Fruit fly (Drosophila melanogaster) whole organism, wandering third instar larva: ENCODE data around the gene GramD1B.

ENCODE experiments used
- Abd-B ChIP-seq: fragments of >200 bp; optimal IDR thresholded peaks from 2 replicates; lab custom pipeline; 2017; ENCODE audit warnings: missing biosample characterization, missing genetic modification characterization
- CG32264 ChIP-seq: fragments of 200-800 bp; sonication (Bioruptor generic); optimal IDR thresholded peaks from 2 replicates; lab custom pipeline; 2016; ENCODE audit warnings: missing biosample characterization, missing genetic modification characterization
- CG9705 ChIP-seq: fragments of 200-800 bp; sonication (Bioruptor generic); optimal IDR thresholded peaks from 2 replicates; lab custom pipeline; 2018; ENCODE audit warnings: missing biosample characterization, mild to moderate bottlenecking, missing genetic modification characterization
- CrebA ChIP-seq: fragments of 200-800 bp; sonication (Bioruptor generic); optimal IDR thresholded peaks from 2 replicates; lab custom pipeline; 2016; ENCODE audit warnings: missing biosample characterization, mild to moderate bottlenecking, missing genetic modification characterization, borderline replicate concordance
- Dfd ChIP-seq: fragments of >200 bp; optimal IDR thresholded peaks from 2 replicates; lab custom pipeline; 2017; ENCODE audit warnings: missing biosample characterization, missing genetic modification characterization
- Dif ChIP-seq: fragments of 200-275, 200-300 bp; sonication (Bioruptor generic); optimal IDR thresholded peaks from 2 replicates; lab custom pipeline; 2018; ENCODE audit warnings: missing biosample characterization, missing genetic modification characterization; ENCODE audit not compliant: partially characterized antibody
- GATAd ChIP-seq: sonication (Bioruptor generic); optimal IDR thresholded peaks from 2 replicates; lab custom pipeline; 2016; ENCODE audit warnings: missing biosample characterization, missing genetic modification characterization
- HLH106 ChIP-seq: fragments of 200-800 bp; optimal IDR thresholded peaks from 3 replicates; lab custom pipeline; 2019; ENCODE audit warnings: missing biosample characterization, mild to moderate bottlenecking, missing genetic modification characterization, moderate library complexity
- Hnf4 ChIP-seq: fragments of 200-800 bp; sonication (Bioruptor generic); optimal IDR thresholded peaks from 2 replicates; lab custom pipeline; 2016; ENCODE audit warnings: missing biosample characterization, mild to moderate bottlenecking, missing genetic modification characterization
- Hr78 ChIP-seq: fragments of >200 bp; optimal IDR thresholded peaks from 2 replicates; lab custom pipeline; 2017; ENCODE audit warnings: missing biosample characterization, missing genetic modification characterization
- Hr83 ChIP-seq: fragments of 200-300 bp; sonication (Bioruptor generic); optimal IDR thresholded peaks from 2 replicates; lab custom pipeline; 2016; ENCODE audit warnings: missing biosample characterization, mild to moderate bottlenecking, missing genetic modification characterization, moderate library complexity; ENCODE audit not compliant: poor library complexity, severe bottlenecking
- Jra ChIP-seq: sonication (Bioruptor generic); optimal IDR thresholded peaks from 2 replicates; lab custom pipeline; 2016; ENCODE audit warnings: missing biosample characterization, missing genetic modification characterization
- Mio ChIP-seq: sonication (Bioruptor generic); optimal IDR thresholded peaks from 2 replicates; lab custom pipeline; 2016; ENCODE audit warnings: missing biosample characterization, missing genetic modification characterization
- Myc ChIP-seq: fragments of >200 bp; optimal IDR thresholded peaks from 2 replicates; lab custom pipeline; 2017
- N ChIP-seq: fragments of >200 bp; optimal IDR thresholded peaks from 2 replicates; lab custom pipeline; 2018; ENCODE audit warnings: missing biosample characterization, missing external identifiers, missing genetic modification characterization
- OdsH ChIP-seq: fragments of 200-800 bp; sonication (Bioruptor generic); optimal IDR thresholded peaks from 2 replicates; lab custom pipeline; 2016; ENCODE audit warnings: missing biosample characterization, mild to moderate bottlenecking, missing genetic modification characterization
- Rel ChIP-seq, 2 experiments: fragments of 200-800 bp; sonication (Bioruptor generic) in 1 of 2; optimal IDR thresholded peaks; 2 replicates in 1 of 2; 3 replicates in 1 of 2; lab custom pipeline; 2016 to 2019; ENCODE audit warnings: mild to moderate bottlenecking in 2 of 2, missing biosample characterization in 2 of 2, missing genetic modification characterization in 2 of 2, moderate library complexity in 1 of 2
- Sp1 ChIP-seq: fragments of 200-800 bp; sonication (Bioruptor generic); optimal IDR thresholded peaks from 3 replicates; lab custom pipeline; 2019; ENCODE audit warnings: missing biosample characterization, mild to moderate bottlenecking, missing genetic modification characterization, moderate library complexity
- Vsx2 ChIP-seq: fragments of 200-300, 225-300 bp; sonication (Bioruptor generic); optimal IDR thresholded peaks from 2 replicates; lab custom pipeline; 2018; ENCODE audit warnings: missing biosample characterization, missing genetic modification characterization; ENCODE audit not compliant: partially characterized antibody
- br ChIP-seq: fragments of 200-800 bp; sonication (Bioruptor generic); optimal IDR thresholded peaks from 2 replicates; lab custom pipeline; 2016; ENCODE audit warnings: missing biosample characterization, missing genetic modification characterization
- brk ChIP-seq: fragments of 200-800 bp; sonication (Bioruptor generic); optimal IDR thresholded peaks from 2 replicates; lab custom pipeline; 2016; ENCODE audit warnings: missing biosample characterization, mild to moderate bottlenecking, missing genetic modification characterization
- dl ChIP-seq, 2 experiments: fragments of 175-275, 200-275 bp in 1 of 2; fragments of 200-275 bp in 1 of 2; sonication (Bioruptor generic); optimal IDR thresholded peaks; lab custom pipeline; 2018; ENCODE audit warnings: mild to moderate bottlenecking in 2 of 2, missing biosample characterization in 2 of 2, missing genetic modification characterization in 2 of 2, moderate library complexity in 2 of 2; ENCODE audit not compliant: partially characterized antibody in 2 of 2, insufficient read depth in 1 of 2
- dmrt93B ChIP-seq: fragments of 200-800 bp; sonication (Bioruptor generic); optimal IDR thresholded peaks from 2 replicates; lab custom pipeline; 2018; ENCODE audit warnings: missing biosample characterization, mild to moderate bottlenecking, missing genetic modification characterization
- dsf ChIP-seq: sonication (Bioruptor generic); optimal IDR thresholded peaks from 2 replicates; lab custom pipeline; 2016; ENCODE audit warnings: missing biosample characterization, missing genetic modification characterization, borderline replicate concordance
- ey ChIP-seq: fragments of 200-800 bp; sonication (Bioruptor generic); optimal IDR thresholded peaks from 2 replicates; lab custom pipeline; 2016; ENCODE audit warnings: missing biosample characterization, missing genetic modification characterization
- foxo ChIP-seq, 2 experiments: fragments of 200-800 bp; sonication (Bioruptor generic); optimal IDR thresholded peaks; 2 replicates in 1 of 2; 3 replicates in 1 of 2; lab custom pipeline; 2016 to 2017; ENCODE audit warnings: missing biosample characterization in 2 of 2, missing genetic modification characterization in 2 of 2
- fru ChIP-seq: fragments of 200-800 bp; sonication (Bioruptor generic); optimal IDR thresholded peaks from 3 replicates; lab custom pipeline; 2016; ENCODE audit warnings: missing biosample characterization, mild to moderate bottlenecking, missing genetic modification characterization
- h ChIP-seq: fragments of 200-800 bp; sonication (Bioruptor generic); optimal IDR thresholded peaks from 3 replicates; lab custom pipeline; 2016; ENCODE audit warnings: missing biosample characterization, mild to moderate bottlenecking, missing genetic modification characterization
- jim ChIP-seq: fragments of 175-275, 200-325 bp; sonication (Bioruptor generic); optimal IDR thresholded peaks from 2 replicates; lab custom pipeline; 2016; ENCODE audit warnings: missing biosample characterization, mild to moderate bottlenecking, missing genetic modification characterization
- lola ChIP-seq: fragments of >200 bp; optimal IDR thresholded peaks from 2 replicates; lab custom pipeline; 2017; ENCODE audit warnings: missing biosample characterization, missing genetic modification characterization
- pan ChIP-seq: fragments of >200 bp; optimal IDR thresholded peaks from 2 replicates; lab custom pipeline; 2017
- psq ChIP-seq: fragments of 200-800 bp; sonication (Bioruptor generic); optimal IDR thresholded peaks from 3 replicates; lab custom pipeline; 2017; ENCODE audit warnings: missing biosample characterization, mild to moderate bottlenecking, missing genetic modification characterization, moderate library complexity
- rgr ChIP-seq: fragments of 200-800 bp; sonication (Bioruptor generic); optimal IDR thresholded peaks from 3 replicates; lab custom pipeline; 2016; ENCODE audit warnings: missing biosample characterization, mild to moderate bottlenecking, missing genetic modification characterization
- sage ChIP-seq: fragments of 200-800 bp; sonication (Bioruptor generic); optimal IDR thresholded peaks from 2 replicates; lab custom pipeline; 2016; ENCODE audit warnings: missing biosample characterization, mild to moderate bottlenecking, missing genetic modification characterization
- sv ChIP-seq: fragments of 200-800 bp; sonication (Bioruptor generic); optimal IDR thresholded peaks from 3 replicates; lab custom pipeline; 2016; ENCODE audit warnings: missing biosample characterization, missing genetic modification characterization
- tai ChIP-seq: sonication (Bioruptor generic); optimal IDR thresholded peaks from 2 replicates; lab custom pipeline; 2016; ENCODE audit warnings: missing biosample characterization, missing genetic modification characterization
- usp ChIP-seq: fragments of >200 bp; optimal IDR thresholded peaks from 2 replicates; lab custom pipeline; 2017; ENCODE audit warnings: missing biosample characterization, missing genetic modification characterization
- woc ChIP-seq: sonication (Bioruptor generic); optimal IDR thresholded peaks from 2 replicates; lab custom pipeline; 2016; ENCODE audit warnings: missing biosample characterization, mild to moderate bottlenecking, missing genetic modification characterization

Gene GramD1B

dm6 chr2L:3346483-3346839 is 26.7 kb downstream of the GramD1B start:
- TF ChIP-seq HLH106 (no peak), Hr83 (GFP tag; lab: Kevin White, UChicago) (no peak), woc (GFP tag; lab: Kevin White, UChicago) (no peak), dl (GFP tag; optimal IDR thresholded peaks at IDR 0.05; lab: Kevin White, UChicago; ENCODE audit: insufficient read depth in 1 of 2, partially characterized antibody in 2 of 2) (no peak), brk (GFP tag; lab: Kevin White, UChicago) (no peak)

- TF ChIP-seq Hr83 (GFP tag; lab: Kevin White, UChicago) (no peak), woc (GFP tag; lab: Kevin White, UChicago) (peak; percentile 96), Dif (GFP tag; lab: Kevin White, UChicago) (no peak), psq (GFP tag; lab: Kevin White, UChicago) (peak; percentile 98), CrebA (GFP tag; lab: Kevin White, UChicago) (peak; percentile 78), dsf (GFP tag; lab: Kevin White, UChicago) (peak; percentile 21), lola (GFP tag; lab: Kevin White, UChicago) (no peak), foxo (GFP tag; optimal IDR thresholded peaks at IDR 0.05; lab: Kevin White, UChicago) (peak; percentile 51 to 91), brk (GFP tag; lab: Kevin White, UChicago) (peak; percentile 85), Jra (peak; percentile 89), Vsx2 (GFP tag; lab: Kevin White, UChicago) (no peak), h (peak; percentile 95), OdsH (GFP tag; lab: Kevin White, UChicago) (peak; percentile 88), sv (GFP tag; lab: Kevin White, UChicago) (no peak), jim (GFP tag; lab: Kevin White, UChicago) (no peak), CG9705 (GFP tag; lab: Kevin White, UChicago) (no peak), Hnf4 (GFP tag; lab: Kevin White, UChicago) (peak; percentile 89), rgr (GFP tag; lab: Kevin White, UChicago) (peak; percentile 91), Rel (GFP tag; optimal IDR thresholded peaks at IDR 0.05; lab: Kevin White, UChicago) (peak; percentile 75), Rel (tag; optimal IDR thresholded peaks at IDR 0.05; lab: Kevin White, UChicago) (peak; percentile 41), Hr78 (GFP tag; lab: Kevin White, UChicago) (no peak), pan (no peak), CG32264 (GFP tag; lab: Kevin White, UChicago) (peak; percentile 85), HLH106 (peak; percentile 81), br (GFP tag; lab: Kevin White, UChicago) (peak; percentile 88), Dfd (GFP tag; lab: Kevin White, UChicago) (no peak), dl (GFP tag; optimal IDR thresholded peaks at IDR 0.05; lab: Kevin White, UChicago; ENCODE audit: insufficient read depth in 1 of 2, partially characterized antibody in 2 of 2) (no peak), fru (GFP tag; lab: Kevin White, UChicago) (peak; percentile 93), N (GFP tag; lab: Kevin White, UChicago) (no peak), Myc (lab: Kevin White, UChicago) (no peak), usp (GFP tag; lab: Kevin White, UChicago) (no peak), dmrt93B (GFP tag; lab: Kevin White, UChicago) (peak; percentile 68), Abd-B (GFP tag; lab: Kevin White, UChicago) (no peak), Sp1 (GFP tag; lab: Kevin White, UChicago) (peak; percentile 75), GATAd (GFP tag; lab: Kevin White, UChicago) (no peak), Mio (GFP tag; lab: Kevin White, UChicago) (peak; percentile 34), ey (GFP tag; lab: Kevin White, UChicago) (peak; percentile 95), tai (peak; percentile 79), sage (GFP tag; lab: Kevin White, UChicago) (peak; percentile 89)
These were observed 27.2 kb downstream of the GramD1B start for dm6 chr2L:3345763-3346482.
